Fruit fly (Drosophila melanogaster) whole organism, embryonic: ENCODE measurements around the gene CG18265.

Experiments
- CG7357 ChIP-seq: fragments of 200-800 bp; sonication (Bioruptor generic); IDR thresholded peaks from 3 replicates; pipeline ENCODE4 v1.3.6; 2022; ENCODE audit warnings: missing biosample characterization, missing genetic modification characterization
- CTCF ChIP-seq: fragments of 200-800 bp; sonication (Bioruptor generic); optimal IDR thresholded peaks from 2 replicates; lab custom pipeline; 2017; ENCODE audit warnings: missing biosample characterization, mild to moderate bottlenecking, missing genetic modification characterization, moderate library complexity
- HHEX ChIP-seq: fragments of 200-800 bp; sonication (Bioruptor generic); optimal IDR thresholded peaks from 3 replicates; lab custom pipeline; 2017; ENCODE audit warnings: missing biosample characterization, mild to moderate bottlenecking, missing genetic modification characterization, missing genetic modification reagents
- Mes4 ChIP-seq: fragments of 200-800 bp; sonication (Bioruptor generic); optimal IDR thresholded peaks from 2 replicates; lab custom pipeline; 2016; ENCODE audit warnings: missing biosample characterization, missing genetic modification characterization
- btn ChIP-seq: fragments of 200-800 bp; sonication (Bioruptor generic); optimal IDR thresholded peaks from 2 replicates; lab custom pipeline; 2016; ENCODE audit warnings: missing biosample characterization, missing genetic modification characterization
- mld ChIP-seq: fragments of 200-800 bp; sonication (Bioruptor generic); IDR thresholded peaks from 3 replicates; pipeline ENCODE4 v1.3.6; 2022; ENCODE audit warnings: missing biosample characterization, missing genetic modification characterization; ENCODE audit not compliant: partially characterized antibody

DNA sequence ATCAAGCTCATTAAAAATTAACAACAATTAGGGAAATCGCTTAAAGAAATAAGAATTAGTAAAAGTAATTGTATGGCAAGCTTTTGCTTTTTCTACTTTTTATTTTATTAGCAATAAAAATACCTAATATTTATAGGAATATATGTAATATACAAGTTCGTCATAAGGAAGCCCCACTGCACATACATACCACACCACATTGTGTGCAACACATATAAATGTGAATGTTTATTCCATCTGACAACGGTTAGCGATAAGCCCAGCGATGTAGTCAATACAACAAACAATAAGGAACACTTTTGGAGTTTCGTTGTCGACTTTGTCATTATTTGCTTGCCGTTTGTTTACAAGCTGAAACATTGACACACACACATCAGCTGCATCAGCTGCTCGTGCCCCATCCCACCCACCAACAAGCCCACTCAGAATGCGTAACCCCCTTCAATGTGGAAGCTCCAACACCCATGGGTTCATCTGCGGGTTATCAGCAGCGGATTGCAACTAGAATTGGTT lies 46.1 kb downstream of the CG18265 start:
- TF ChIP-seq btn (GFP tag; lab: Kevin White, UChicago), result peak; percentile 43
- no peak for TF ChIP-seq mld
- peak; percentile 71 for TF ChIP-seq Mes4
- no peak for TF ChIP-seq CG7357 (GFP tag; lab: Robert Waterston, UW)
- TF ChIP-seq CTCF (GFP tag; lab: Kevin White, UChicago), result peak; percentile 59
- TF ChIP-seq HHEX (GFP tag; lab: Kevin White, UChicago), result peak; percentile 71
